Fruit fly (Drosophila melanogaster) whole organism: Measurements from ENCODE around the gene dbe.

ENCODE experiments used
- EcR ChIP-seq, 2 experiments: fragments of >200 bp; optimal IDR thresholded peaks; 2 replicates each; lab custom pipeline; 2017; ENCODE audit warnings: missing biosample characterization in 2 of 2, missing genetic modification characterization in 2 of 2, missing genetic modification reagents in 2 of 2
- pan ChIP-seq: fragments of >200 bp; optimal IDR thresholded peaks from 2 replicates; lab custom pipeline; 2017
- usp ChIP-seq: fragments of >200 bp; optimal IDR thresholded peaks from 2 replicates; lab custom pipeline; 2017; ENCODE audit warnings: missing biosample characterization, missing genetic modification characterization, mixed read lengths

dm6 chr2L:889799-890198 is 20.1 kb upstream of the dbe start:
- TF ChIP-seq usp (no peak), EcR (GFP tag; optimal IDR thresholded peaks at IDR 0.05; lab: Kevin White, UChicago) (no peak), pan (no peak)
